Worm (Caenorhabditis elegans) whole organism, young adult: ENCODE results near the gene Y41E3.1.

Experiments
- K11D2.4 ChIP-seq: fragments of 200-800 bp; sonication (Bioruptor generic); IDR thresholded peaks from 2 replicates; pipeline ENCODE4 v1.3.6; 2022; ENCODE audit warnings: missing genetic modification reagents, missing genetic modification characterization, missing compliant biosample characterization
- lin-54 ChIP-seq: fragments of 200-800 bp; sonication (Bioruptor generic); optimal IDR thresholded peaks from 2 replicates; lab custom pipeline; 2018; ENCODE audit warnings: mild to moderate bottlenecking, missing genetic modification characterization, missing compliant biosample characterization

DNA sequence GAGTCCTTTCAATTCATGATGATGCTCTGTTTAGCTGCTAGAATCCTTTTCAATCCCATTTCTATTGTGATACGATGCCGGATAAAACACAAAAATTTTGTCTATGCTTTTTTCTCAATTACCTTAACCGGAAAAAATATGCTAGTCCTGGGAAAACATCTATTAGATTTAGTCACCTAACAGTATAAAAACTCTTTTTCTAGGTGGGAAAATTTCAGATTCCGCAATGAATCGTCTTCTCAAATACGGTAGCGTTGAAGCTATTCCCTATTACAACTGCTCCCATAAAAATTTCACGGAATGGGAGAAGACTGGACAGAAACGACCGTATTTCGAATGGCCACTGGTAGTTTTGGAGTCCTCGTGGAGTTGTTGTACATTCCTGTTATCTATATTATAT, 29.3 kb downstream of the Y41E3.1 start, which contains the start of gene Y57G11C.28:
- TF ChIP-seq K11D2.4 (GFP tag; lab: Robert Waterston, UW) = no peak
- no peak for TF ChIP-seq lin-54
